Fruit fly (Drosophila melanogaster) whole organism, embryonic: Measurements from ENCODE around the gene CG9586.

ENCODE experiments used
- ATbp ChIP-seq: fragments of 200-800 bp; sonication (Bioruptor generic); optimal IDR thresholded peaks from 2 replicates; lab custom pipeline; 2017; ENCODE audit warnings: missing biosample characterization, mild to moderate bottlenecking, missing genetic modification characterization, missing genetic modification reagents
- Ada2b ChIP-seq: fragments of 200-800 bp; sonication (Bioruptor generic); IDR thresholded peaks from 2 replicates; pipeline ENCODE4 v1.3.6; 2022; ENCODE audit warnings: missing biosample characterization, missing genetic modification characterization
- Atf6 ChIP-seq: fragments of 200-800 bp; sonication (Bioruptor generic); IDR thresholded peaks from 2 replicates; pipeline ENCODE4 v1.3.6; 2022; ENCODE audit warnings: missing biosample characterization, missing genetic modification characterization
- BEAF-32 ChIP-seq: fragments of 200-800 bp; sonication (Bioruptor generic); optimal IDR thresholded peaks from 3 replicates; lab custom pipeline; 2017; ENCODE audit warnings: missing biosample characterization, missing genetic modification characterization, mild to moderate bottlenecking, moderate library complexity, missing genetic modification reagents
- Blimp-1 ChIP-seq: fragments of 200-800 bp; sonication (Bioruptor generic); optimal IDR thresholded peaks from 3 replicates; lab custom pipeline; 2018; ENCODE audit warnings: missing biosample characterization, missing genetic modification characterization, mild to moderate bottlenecking, moderate library complexity, missing genetic modification reagents
- CG10959 ChIP-seq: fragments of 200-800 bp; sonication (Bioruptor generic); IDR thresholded peaks from 2 replicates; pipeline ENCODE4 v1.3.6; 2022; ENCODE audit warnings: missing biosample characterization, missing genetic modification characterization
- CG12236 ChIP-seq: fragments of 200-800 bp; sonication (Bioruptor generic); optimal IDR thresholded peaks from 2 replicates; lab custom pipeline; 2016; ENCODE audit warnings: missing biosample characterization, missing genetic modification characterization
- CG13296 ChIP-seq: fragments of 200-800 bp; sonication (Bioruptor generic); optimal IDR thresholded peaks from 3 replicates; lab custom pipeline; 2018; ENCODE audit warnings: missing biosample characterization, mild to moderate bottlenecking, missing genetic modification characterization
- CG16779 ChIP-seq: fragments of 200-800 bp; sonication (Bioruptor generic); IDR thresholded peaks from 2 replicates; pipeline ENCODE4 v1.3.6; 2022; ENCODE audit warnings: missing biosample characterization, missing genetic modification characterization
- CG16863 ChIP-seq: fragments of 200-800 bp; sonication (Bioruptor generic); optimal IDR thresholded peaks from 3 replicates; lab custom pipeline; 2016; ENCODE audit warnings: missing biosample characterization, missing genetic modification characterization
- CG17829 ChIP-seq: fragments of 200-800 bp; optimal IDR thresholded peaks from 2 replicates; lab custom pipeline; 2019; ENCODE audit warnings: missing biosample characterization, mild to moderate bottlenecking, missing genetic modification characterization, moderate library complexity
- CG1792 ChIP-seq: fragments of 200-800 bp; sonication (Bioruptor generic); optimal IDR thresholded peaks from 2 replicates; lab custom pipeline; 2016; ENCODE audit warnings: missing biosample characterization, missing genetic modification characterization
- CG18619 ChIP-seq: fragments of 200-800 bp; sonication (Bioruptor generic); optimal IDR thresholded peaks from 3 replicates; lab custom pipeline; 2017; ENCODE audit warnings: missing biosample characterization, mild to moderate bottlenecking, missing genetic modification characterization
- CG32532 ChIP-seq: fragments of 200-800 bp; sonication (Bioruptor generic); IDR thresholded peaks from 2 replicates; pipeline ENCODE4 v1.3.6; 2022; ENCODE audit warnings: missing biosample characterization, missing genetic modification characterization
- CG3995 ChIP-seq: fragments of 200-800 bp; sonication (Bioruptor generic); optimal IDR thresholded peaks from 3 replicates; lab custom pipeline; 2016; ENCODE audit warnings: missing biosample characterization, missing genetic modification characterization
- CG4282 ChIP-seq: fragments of 200-800 bp; sonication (Bioruptor generic); optimal IDR thresholded peaks from 2 replicates; lab custom pipeline; 2016; ENCODE audit warnings: missing biosample characterization, missing genetic modification characterization
- CG4328 ChIP-seq: fragments of 200-800 bp; sonication (Bioruptor generic); optimal IDR thresholded peaks from 3 replicates; lab custom pipeline; 2017; ENCODE audit warnings: missing biosample characterization, missing genetic modification reagents, missing genetic modification characterization
- CG6689 ChIP-seq: fragments of 200-800 bp; sonication (Bioruptor generic); IDR thresholded peaks from 2 replicates; pipeline ENCODE4 v1.3.6; 2022; ENCODE audit warnings: missing biosample characterization, missing genetic modification characterization
- CG7556 ChIP-seq: fragments of 200-800 bp; sonication (Bioruptor generic); optimal IDR thresholded peaks from 2 replicates; lab custom pipeline; 2017; ENCODE audit warnings: missing biosample characterization, mild to moderate bottlenecking, missing genetic modification characterization
- CG7745 ChIP-seq: fragments of 200-800 bp; sonication (Bioruptor generic); optimal IDR thresholded peaks from 2 replicates; lab custom pipeline; 2018; ENCODE audit warnings: missing biosample characterization, mild to moderate bottlenecking, missing genetic modification characterization, moderate library complexity
- Dbx ChIP-seq: fragments of 200-800 bp; sonication (Bioruptor generic); IDR thresholded peaks from 3 replicates; pipeline ENCODE4 v1.3.6; 2022; ENCODE audit warnings: missing biosample characterization, missing genetic modification characterization
- Hand ChIP-seq: fragments of 200-800 bp; sonication (Bioruptor generic); optimal IDR thresholded peaks from 2 replicates; lab custom pipeline; 2017; ENCODE audit warnings: mild to moderate bottlenecking, missing biosample characterization, missing genetic modification reagents, missing genetic modification characterization
- Hey ChIP-seq: fragments of 200-800 bp; sonication (Bioruptor generic); optimal IDR thresholded peaks from 3 replicates; lab custom pipeline; 2018; ENCODE audit warnings: missing biosample characterization, mild to moderate bottlenecking, missing genetic modification characterization
- HmgZ ChIP-seq: fragments of 200-800 bp; sonication (Bioruptor generic); optimal IDR thresholded peaks from 2 replicates; lab custom pipeline; 2018; ENCODE audit warnings: missing biosample characterization, mild to moderate bottlenecking, missing genetic modification characterization
- Hmx ChIP-seq: fragments of 200-800 bp; sonication (Bioruptor generic); optimal IDR thresholded peaks from 2 replicates; lab custom pipeline; 2016; ENCODE audit warnings: missing biosample characterization, missing genetic modification characterization
- MBD-R2 ChIP-seq: fragments of 200-800 bp; sonication (Bioruptor generic); IDR thresholded peaks from 2 replicates; pipeline ENCODE4 v1.3.6; 2022; ENCODE audit warnings: missing biosample characterization, missing genetic modification characterization
- NC2β ChIP-seq: fragments of 200-800 bp; sonication (Bioruptor generic); optimal IDR thresholded peaks from 2 replicates; lab custom pipeline; 2016; ENCODE audit warnings: missing biosample characterization, missing genetic modification characterization
- Sry-β ChIP-seq: fragments of 200-800 bp; sonication (Bioruptor generic); optimal IDR thresholded peaks from 2 replicates; lab custom pipeline; 2018; ENCODE audit warnings: missing biosample characterization, mild to moderate bottlenecking, missing genetic modification characterization, moderate library complexity
- Taf1 ChIP-seq: fragments of 200-800 bp; sonication (Bioruptor generic); IDR thresholded peaks from 2 replicates; pipeline ENCODE4 v1.3.6; 2022; ENCODE audit warnings: missing biosample characterization, missing genetic modification characterization
- Vsx1 ChIP-seq: fragments of 200-800 bp; sonication (Bioruptor generic); optimal IDR thresholded peaks from 2 replicates; lab custom pipeline; 2017; ENCODE audit warnings: missing biosample characterization, mild to moderate bottlenecking, missing genetic modification characterization, missing genetic modification reagents
- ase ChIP-seq: fragments of 200-800 bp; sonication (Bioruptor generic); IDR thresholded peaks from 3 replicates; pipeline ENCODE4 v1.3.6; 2022; ENCODE audit warnings: missing biosample characterization, missing genetic modification characterization
- bab2 ChIP-seq: fragments of 200-800 bp; sonication (Bioruptor generic); optimal IDR thresholded peaks from 2 replicates; lab custom pipeline; 2016; ENCODE audit warnings: missing biosample characterization, missing genetic modification characterization
- chn ChIP-seq: fragments of 200-800 bp; sonication (Bioruptor generic); optimal IDR thresholded peaks from 2 replicates; lab custom pipeline; 2016; ENCODE audit warnings: missing biosample characterization, missing genetic modification characterization
- h ChIP-seq: fragments of >200 bp; optimal IDR thresholded peaks from 2 replicates; lab custom pipeline; 2017
- hb ChIP-seq: fragments of 200-800 bp; sonication (Bioruptor generic); IDR thresholded peaks from 3 replicates; pipeline ENCODE4 v1.3.6; 2022; ENCODE audit warnings: missing biosample characterization, missing genetic modification characterization; ENCODE audit not compliant: partially characterized antibody
- inv ChIP-seq: fragments of 200-800 bp; sonication (Bioruptor generic); IDR thresholded peaks from 2 replicates; pipeline ENCODE4 v1.3.6; 2022; ENCODE audit warnings: missing biosample characterization, missing genetic modification characterization; ENCODE audit not compliant: partially characterized antibody
- ken ChIP-seq: fragments of 200-800 bp; sonication (Bioruptor generic); IDR thresholded peaks from 3 replicates; pipeline ENCODE4 v1.3.6; 2022; ENCODE audit warnings: missing biosample characterization, missing genetic modification characterization
- knrl ChIP-seq: fragments of 200-800 bp; sonication (Bioruptor generic); IDR thresholded peaks from 3 replicates; pipeline ENCODE4 v1.3.6; 2022; ENCODE audit warnings: missing biosample characterization, missing genetic modification characterization; ENCODE audit not compliant: partially characterized antibody
- nau ChIP-seq: fragments of 200-800 bp; sonication (Bioruptor generic); optimal IDR thresholded peaks from 3 replicates; lab custom pipeline; 2017; ENCODE audit warnings: missing biosample characterization, mild to moderate bottlenecking, missing genetic modification characterization, missing genetic modification reagents
- oc ChIP-seq: fragments of 200-800 bp; sonication (Bioruptor generic); optimal IDR thresholded peaks from 2 replicates; lab custom pipeline; 2018; ENCODE audit warnings: missing biosample characterization, mild to moderate bottlenecking, missing genetic modification characterization, moderate library complexity
- pita ChIP-seq: fragments of 200-800 bp; sonication (Bioruptor generic); optimal IDR thresholded peaks from 2 replicates; lab custom pipeline; 2017; ENCODE audit warnings: missing biosample characterization, mild to moderate bottlenecking, missing genetic modification characterization
- prd ChIP-seq, 3 experiments: fragments of >200 bp in 2 of 3; fragments of 200-800 bp in 1 of 3; sonication (Bioruptor generic) in 1 of 3; optimal IDR thresholded peaks in 2 of 3; IDR thresholded peaks in 1 of 3; 2 replicates in 2 of 3; 3 replicates in 1 of 3; pipeline versions ENCODE4 v1.3.6 to Lab custom; 2017 to 2022; ENCODE audit warnings: missing biosample characterization in 1 of 3, missing genetic modification characterization in 1 of 3
- repo ChIP-seq: fragments of 200-800 bp; sonication (Bioruptor generic); optimal IDR thresholded peaks from 2 replicates; lab custom pipeline; 2016; ENCODE audit warnings: missing biosample characterization, missing genetic modification characterization
- scrt ChIP-seq: fragments of 200-800 bp; sonication (Bioruptor generic); optimal IDR thresholded peaks from 2 replicates; lab custom pipeline; 2018; ENCODE audit warnings: missing biosample characterization, mild to moderate bottlenecking, missing genetic modification characterization, moderate library complexity
- sens ChIP-seq: fragments of 200-800 bp; sonication (Bioruptor generic); peaks from one replicate; lab custom pipeline; 2016; ENCODE audit warnings: missing biosample characterization, missing genetic modification characterization
- sens-2 ChIP-seq: fragments of 200-800 bp; sonication (Bioruptor generic); IDR thresholded peaks from 2 replicates; pipeline ENCODE4 v1.3.6; 2022; ENCODE audit warnings: missing biosample characterization, missing genetic modification characterization
- tap ChIP-seq: fragments of 200-800 bp; optimal IDR thresholded peaks from 3 replicates; lab custom pipeline; 2019; ENCODE audit warnings: missing biosample characterization, mild to moderate bottlenecking, missing genetic modification characterization, moderate library complexity
- tio ChIP-seq: fragments of 200-800 bp; sonication (Bioruptor generic); optimal IDR thresholded peaks from 2 replicates; lab custom pipeline; 2017; ENCODE audit warnings: missing biosample characterization, missing genetic modification characterization, inconsistent platforms
- trh ChIP-seq: fragments of 200-800 bp; sonication (Bioruptor generic); optimal IDR thresholded peaks from 2 replicates; lab custom pipeline; 2016; ENCODE audit warnings: missing biosample characterization, missing genetic modification characterization
- usp ChIP-seq: fragments of >200 bp; optimal IDR thresholded peaks from 2 replicates; lab custom pipeline; 2017; ENCODE audit warnings: missing biosample characterization, missing genetic modification characterization

Gene CG9586

dm6 chr2L:9166399-9166980 is at the start of gene CG9586, which contains the start of gene tai (continued):
- TF ChIP-seq repo (GFP tag; lab: Kevin White, UChicago) = no peak
- no peak for TF ChIP-seq prd (optimal IDR thresholded peaks at IDR 0.05; lab: Kevin White, UChicago)
- TF ChIP-seq prd (GFP tag; IDR thresholded peaks at IDR 0.05; lab: Robert Waterston, UW) = peak; percentile 90
- TF ChIP-seq ase (GFP tag; lab: Robert Waterston, UW) = peak; percentile 83
- no peak for TF ChIP-seq CG16779 (GFP tag; lab: Robert Waterston, UW)
- peak; percentile 65 for TF ChIP-seq Ada2b (GFP tag; lab: Robert Waterston, UW)
- peak; percentile 81 for TF ChIP-seq CG6689 (GFP tag; lab: Robert Waterston, UW)
- TF ChIP-seq MBD-R2 (GFP tag; lab: Robert Waterston, UW) = peak; percentile 86
- peak; percentile 87 for TF ChIP-seq scrt (GFP tag; lab: Kevin White, UChicago)
- peak; percentile 78 for TF ChIP-seq HmgZ
- no peak for TF ChIP-seq hb (GFP tag; lab: Robert Waterston, UW)
- no peak for TF ChIP-seq pita (GFP tag; lab: Kevin White, UChicago)
- peak; percentile 33 for TF ChIP-seq Hmx (GFP tag; lab: Kevin White, UChicago)
- peak; percentile 84 for TF ChIP-seq sens (GFP tag; lab: Kevin White, UChicago)
- TF ChIP-seq usp (GFP tag; lab: Kevin White, UChicago) = no peak
- TF ChIP-seq knrl = peak; percentile 47; the same call in 2 of the 3 replicates
- TF ChIP-seq CG18619 (GFP tag; lab: Kevin White, UChicago) = peak; percentile 73
- no peak for TF ChIP-seq trh (GFP tag; lab: Kevin White, UChicago)
- TF ChIP-seq bab2 (GFP tag; lab: Kevin White, UChicago) = peak; percentile 45
- no peak for TF ChIP-seq CG12236 (GFP tag; lab: Kevin White, UChicago)
- TF ChIP-seq CG13296 (GFP tag; lab: Kevin White, UChicago) = peak; percentile 79
- peak; percentile 80 for TF ChIP-seq ATbp
- TF ChIP-seq Sry-β (GFP tag; lab: Kevin White, UChicago) = peak; percentile 39
- peak; percentile 10 for TF ChIP-seq NC2β (GFP tag; lab: Kevin White, UChicago)
- TF ChIP-seq CG1792 (GFP tag; lab: Kevin White, UChicago) = no peak
- no peak for TF ChIP-seq CG7745 (tag; lab: Kevin White, UChicago)
- peak; percentile 90 for TF ChIP-seq CG7556 (GFP tag; lab: Kevin White, UChicago)
- peak; percentile 76 for TF ChIP-seq oc (tag; lab: Kevin White, UChicago)
- peak; percentile 87 for TF ChIP-seq Atf6 (GFP tag; lab: Robert Waterston, UW)
- TF ChIP-seq sens-2 (GFP tag; lab: Robert Waterston, UW) = 0 out of 2 replicates have a peak, but pooled peaks have one; percentile 25
- peak; percentile 31 for TF ChIP-seq CG3995 (GFP tag; lab: Kevin White, UChicago)
- TF ChIP-seq CG4282 (GFP tag; lab: Kevin White, UChicago) = no peak
- TF ChIP-seq Taf1 = peak; percentile 58
- TF ChIP-seq Vsx1 (GFP tag; lab: Kevin White, UChicago) = peak; percentile 82
- peak; percentile 83 for TF ChIP-seq Blimp-1 (GFP tag; lab: Kevin White, UChicago)
- TF ChIP-seq tap (tag; lab: Kevin White, UChicago) = peak; percentile 83
- TF ChIP-seq tio (GFP tag; lab: Kevin White, UChicago) = peak; percentile 65
- TF ChIP-seq CG10959 (GFP tag; lab: Robert Waterston, UW) = no peak
- no peak for TF ChIP-seq h (lab: Kevin White, UChicago)
- TF ChIP-seq inv (GFP tag; lab: Robert Waterston, UW) = no peak
- peak; percentile 36 for TF ChIP-seq BEAF-32
- peak; percentile 75 for TF ChIP-seq CG4328 (GFP tag; lab: Kevin White, UChicago)
- TF ChIP-seq Hey (tag; lab: Kevin White, UChicago) = peak; percentile 24
- peak; percentile 87 for TF ChIP-seq ken (GFP tag; lab: Robert Waterston, UW)
- TF ChIP-seq nau (GFP tag; lab: Kevin White, UChicago) = peak; percentile 49
- TF ChIP-seq CG17829 = peak; percentile 93
- no peak for TF ChIP-seq CG16863
- TF ChIP-seq Dbx (GFP tag; lab: Robert Waterston, UW) = peak; percentile 74
- peak; percentile 69 for TF ChIP-seq chn (GFP tag; lab: Kevin White, UChicago)
- peak; percentile 83 for TF ChIP-seq CG32532 (GFP tag; lab: Robert Waterston, UW)
- peak; percentile 56 for TF ChIP-seq Hand (GFP tag; lab: Kevin White, UChicago)
